Fruit fly (Drosophila melanogaster) whole organism, adult: Measurements from ENCODE around the gene Gr66a.

ENCODE experiments used
- CG11617 ChIP-seq: fragments of 200-800 bp; sonication (Bioruptor generic); optimal IDR thresholded peaks from 2 replicates; lab custom pipeline; 2017; ENCODE audit warnings: mild to moderate bottlenecking, missing biosample characterization, missing genetic modification reagents, missing genetic modification characterization
- CG12768 ChIP-seq: fragments of 200-800 bp; sonication (Bioruptor generic); optimal IDR thresholded peaks from 2 replicates; lab custom pipeline; 2017; ENCODE audit warnings: missing biosample characterization, missing genetic modification characterization, mild to moderate bottlenecking, moderate library complexity, missing genetic modification reagents
- CG33017 ChIP-seq: fragments of 200-800 bp; sonication (Bioruptor generic); optimal IDR thresholded peaks from 2 replicates; lab custom pipeline; 2018; ENCODE audit warnings: missing biosample characterization, mild to moderate bottlenecking, missing genetic modification characterization, moderate library complexity
- CG7101 ChIP-seq: fragments of 200-800 bp; sonication (Bioruptor generic); optimal IDR thresholded peaks from 2 replicates; lab custom pipeline; 2018; ENCODE audit warnings: missing biosample characterization, mild to moderate bottlenecking, missing genetic modification characterization, moderate library complexity
- Clk ChIP-seq: fragments of 200-800 bp; sonication (Bioruptor generic); optimal IDR thresholded peaks from 2 replicates; lab custom pipeline; 2017; ENCODE audit warnings: missing biosample characterization, missing genetic modification characterization
- Mnt ChIP-seq: fragments of 200-800 bp; sonication (Bioruptor generic); optimal IDR thresholded peaks from 2 replicates; lab custom pipeline; 2016; ENCODE audit warnings: missing biosample characterization, mild to moderate bottlenecking, missing genetic modification characterization
- bab1 ChIP-seq: fragments of 200-800 bp; sonication (Bioruptor generic); optimal IDR thresholded peaks from 3 replicates; lab custom pipeline; 2019; ENCODE audit warnings: missing biosample characterization, mild to moderate bottlenecking, missing genetic modification characterization, moderate library complexity
- cic ChIP-seq: fragments of 200-800 bp; sonication (Bioruptor generic); optimal IDR thresholded peaks from 2 replicates; lab custom pipeline; 2017; ENCODE audit warnings: missing biosample characterization, mild to moderate bottlenecking, missing genetic modification characterization, moderate library complexity
- kay ChIP-seq: fragments of 200-800 bp; sonication (Bioruptor generic); peaks from one replicate; lab custom pipeline; 2016; ENCODE audit warnings: missing biosample characterization, missing genetic modification characterization, borderline replicate concordance
- ovo ChIP-seq: fragments of 200-800 bp; sonication (Bioruptor generic); optimal IDR thresholded peaks from 2 replicates; lab custom pipeline; 2016; ENCODE audit warnings: missing biosample characterization, missing genetic modification characterization
- toe ChIP-seq: fragments of 200-800 bp; sonication (Bioruptor generic); optimal IDR thresholded peaks from 2 replicates; lab custom pipeline; 2016; ENCODE audit warnings: missing biosample characterization, missing genetic modification characterization

DNA sequence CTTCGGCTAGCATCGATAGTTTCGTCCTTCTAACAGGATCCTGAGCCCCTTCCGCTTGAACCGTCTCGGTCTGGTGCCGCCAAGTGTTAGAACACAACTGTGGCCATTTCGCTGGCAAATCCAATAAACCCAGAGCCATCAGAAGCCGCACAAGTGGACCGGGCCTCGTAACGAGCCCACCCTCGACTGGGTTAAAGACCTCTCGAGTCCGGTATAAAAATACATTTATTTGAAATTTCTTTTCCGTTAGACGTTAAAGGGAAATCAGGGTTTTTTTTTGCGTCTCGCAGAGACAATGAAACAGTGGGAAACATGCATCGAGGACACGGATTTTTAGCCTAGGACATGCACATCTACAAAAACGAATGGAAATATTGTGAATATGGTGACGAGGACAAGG, 49.4 kb upstream of the Gr66a start, which contains the start of gene Culd:
- TF ChIP-seq cic = no peak
- TF ChIP-seq CG33017 (tag; lab: Kevin White, UChicago) = no peak
- no peak for TF ChIP-seq kay
- TF ChIP-seq bab1 (GFP tag; lab: Kevin White, UChicago) = no peak
- TF ChIP-seq CG12768 (GFP tag; lab: Kevin White, UChicago) = no peak
- TF ChIP-seq CG11617 = no peak
- no peak for TF ChIP-seq Mnt (GFP tag; lab: Kevin White, UChicago)
- no peak for TF ChIP-seq toe
- no peak for TF ChIP-seq CG7101 (tag; lab: Kevin White, UChicago)
- TF ChIP-seq ovo (GFP tag; lab: Kevin White, UChicago) = no peak
- no peak for TF ChIP-seq Clk (GFP tag; lab: Kevin White, UChicago)
